Worm (Caenorhabditis elegans) whole organism, mixed stage, embryonic: Measurements from ENCODE around the gene C23F12.9.

Source experiments
- M03D4.4 ChIP-seq: sonication (generic microtip); optimal IDR thresholded peaks from 2 replicates; lab custom pipeline; 2017; ENCODE audit warnings: mild to moderate bottlenecking, missing genetic modification characterization, missing compliant biosample characterization
- elt-3 ChIP-seq: fragments of 150-350 bp; optimal IDR thresholded peaks from 2 replicates; lab custom pipeline; 2014; ENCODE audit warnings: missing biosample characterization, missing genetic modification characterization

DNA sequence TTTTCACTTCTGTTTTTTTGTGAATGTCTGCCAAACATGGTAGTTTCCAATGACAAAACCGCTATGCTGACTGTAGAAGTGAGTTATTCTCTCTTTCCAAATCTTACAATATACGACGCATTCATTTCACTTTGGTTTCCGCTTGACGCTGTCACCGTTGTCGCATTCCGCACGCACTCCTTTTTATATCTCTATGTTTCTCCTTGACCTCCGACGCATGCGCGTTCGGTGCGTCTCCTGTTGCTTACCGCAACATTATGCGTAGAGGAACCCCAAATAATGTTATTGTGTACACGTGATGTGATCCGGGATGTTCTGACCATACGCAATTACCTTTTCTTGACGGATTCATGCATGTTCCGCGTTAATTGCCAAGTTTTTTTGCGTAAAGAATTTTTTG, 8.1 kb downstream of the C23F12.9 start:
- TF ChIP-seq elt-3 (tag; lab: Kevin White, UChicago), result no peak
- no peak for TF ChIP-seq M03D4.4 (tag; lab: Kevin White, UChicago)
